Fruit fly (Drosophila melanogaster): ENCODE data around the gene CG7102.

Gene CG7102

DNA sequence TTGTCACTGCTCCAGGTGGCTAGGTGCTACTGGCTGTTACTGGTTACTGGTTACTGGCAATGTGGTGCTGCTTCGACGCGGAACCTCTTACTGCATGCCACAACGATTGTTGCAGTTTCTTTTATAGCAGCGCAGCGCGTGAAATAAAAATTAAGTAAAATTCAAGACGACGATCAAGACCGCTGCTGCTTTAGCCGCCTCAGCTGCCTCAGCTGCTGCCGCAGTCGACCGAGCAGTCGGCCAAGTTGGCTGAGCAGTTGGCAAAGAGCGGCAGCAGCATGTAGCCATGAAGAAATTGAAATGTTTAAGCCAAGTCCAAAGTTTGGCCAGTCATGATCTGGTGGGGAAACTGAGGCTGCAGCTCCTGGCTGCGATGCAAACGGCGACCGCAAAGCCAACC, 26.6 kb downstream of the CG7102 start, which contains the start of gene TwdlE:
TSS of gene TwdlE (minus strand) at position 101 of the 400 bp plus-strand sequence.
- TF ChIP-seq tai (GFP tag; optimal IDR thresholded peaks at IDR 0.05) (no peak), fru (GFP tag; optimal IDR thresholded peaks at IDR 0.05) (no peak), CG32264 (GFP tag; optimal IDR thresholded peaks at IDR 0.05) (no peak), dsf (GFP tag; optimal IDR thresholded peaks at IDR 0.05; ENCODE audit: borderline replicate concordance) (no peak), Dif (GFP tag; optimal IDR thresholded peaks at IDR 0.05; ENCODE audit: partially characterized antibody) (no peak), jim (GFP tag; optimal IDR thresholded peaks at IDR 0.05) (no peak), Vsx2 (GFP tag; optimal IDR thresholded peaks at IDR 0.05; ENCODE audit: partially characterized antibody) (no peak), Dfd (GFP tag; optimal IDR thresholded peaks at IDR 0.05) (no peak), rgr (GFP tag; optimal IDR thresholded peaks at IDR 0.05) (no peak), sage (GFP tag; optimal IDR thresholded peaks at IDR 0.05) (no peak), ey (GFP tag; optimal IDR thresholded peaks at IDR 0.05) (no peak), foxo (GFP tag; optimal IDR thresholded peaks at IDR 0.05) (no peak), lola (GFP tag; optimal IDR thresholded peaks at IDR 0.05) (no peak), Mio (GFP tag; optimal IDR thresholded peaks at IDR 0.05) (no peak), pan (optimal IDR thresholded peaks at IDR 0.05) (no peak), usp (GFP tag; optimal IDR thresholded peaks at IDR 0.05) (no peak), GATAd (GFP tag; optimal IDR thresholded peaks at IDR 0.05) (no peak), HLH106 (tag; optimal IDR thresholded peaks at IDR 0.05) (no peak), dl (GFP tag; optimal IDR thresholded peaks at IDR 0.05; ENCODE audit: insufficient read depth in 1 of 2, partially characterized antibody in 2 of 2) (no peak), woc (GFP tag; optimal IDR thresholded peaks at IDR 0.05) (no peak)

dm6 chr2L:7856380-7857127, 30.8 kb downstream of the CG7102 start, which contains the start of gene lectin-28C:
TSS of gene lectin-28C (plus strand) at chr2L:7857077.
- peak; percentile 86 for TF ChIP-seq Myc (optimal IDR thresholded peaks at IDR 0.05)
- peak in 1 of 2 experiments; percentile 0 for TF ChIP-seq foxo (GFP tag; optimal IDR thresholded peaks at IDR 0.05)
- peak; percentile 10 for TF ChIP-seq Vsx2 (GFP tag; optimal IDR thresholded peaks at IDR 0.05; ENCODE audit: partially characterized antibody)

DNA sequence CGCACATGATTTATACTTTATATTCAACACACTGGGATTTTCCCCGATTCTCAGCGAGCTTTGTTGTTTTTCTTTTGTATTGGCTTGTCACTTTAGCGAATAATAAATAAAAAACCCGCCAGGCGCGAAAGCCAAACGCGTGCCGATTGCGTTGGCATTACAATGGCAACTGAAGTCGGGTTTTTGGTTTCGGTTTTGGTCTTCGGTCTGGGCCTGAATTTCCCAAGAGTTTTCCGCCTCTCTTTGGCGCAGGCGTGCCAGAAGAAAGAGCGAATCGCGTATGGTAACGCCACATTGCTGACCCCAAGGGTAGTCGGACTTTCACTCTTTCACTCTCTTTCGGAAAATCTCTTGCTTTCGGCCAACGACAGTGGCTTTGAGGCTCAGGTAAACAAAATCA, 32.2 kb downstream of the CG7102 start, which contains the start of gene CG14535:
TSS of gene CG14535 (minus strand) at position 368 of the 400 bp plus-strand sequence.
- TF ChIP-seq Myc (optimal IDR thresholded peaks at IDR 0.05) = no peak
- TF ChIP-seq usp (GFP tag; optimal IDR thresholded peaks at IDR 0.05) = no peak
- no peak for TF ChIP-seq pan (optimal IDR thresholded peaks at IDR 0.05)
- TF ChIP-seq Mio (GFP tag; optimal IDR thresholded peaks at IDR 0.05) = no peak
- no peak for TF ChIP-seq CrebA (GFP tag; optimal IDR thresholded peaks at IDR 0.05; ENCODE audit: borderline replicate concordance)
- no peak for TF ChIP-seq HLH106 (tag; optimal IDR thresholded peaks at IDR 0.05)
- no peak for TF ChIP-seq dsf (GFP tag; optimal IDR thresholded peaks at IDR 0.05; ENCODE audit: borderline replicate concordance)
- no peak for TF ChIP-seq GATAd (GFP tag; optimal IDR thresholded peaks at IDR 0.05)
- no peak for TF ChIP-seq N (GFP tag; optimal IDR thresholded peaks at IDR 0.05)
- no peak for TF ChIP-seq CG32264 (GFP tag; optimal IDR thresholded peaks at IDR 0.05)

dm6 chr2L:7851609-7852008, 35.7 kb downstream of the CG7102 start:
- TF ChIP-seq pan (optimal IDR thresholded peaks at IDR 0.05) = no peak
- TF ChIP-seq jim (GFP tag; optimal IDR thresholded peaks at IDR 0.05) = no peak
- no peak for TF ChIP-seq dl (GFP tag; optimal IDR thresholded peaks at IDR 0.05; ENCODE audit: insufficient read depth in 1 of 2, partially characterized antibody in 2 of 2)
- no peak for TF ChIP-seq CG32264 (GFP tag; optimal IDR thresholded peaks at IDR 0.05)
- no peak for TF ChIP-seq Jra (GFP tag; optimal IDR thresholded peaks at IDR 0.05)
- TF ChIP-seq Sp1 (GFP tag; optimal IDR thresholded peaks at IDR 0.05) = no peak
- no peak for TF ChIP-seq woc (GFP tag; optimal IDR thresholded peaks at IDR 0.05)
- no peak for TF ChIP-seq N (GFP tag; optimal IDR thresholded peaks at IDR 0.05)
- TF ChIP-seq Abd-B (GFP tag; optimal IDR thresholded peaks at IDR 0.05) = no peak
- no peak for TF ChIP-seq CrebA (GFP tag; optimal IDR thresholded peaks at IDR 0.05; ENCODE audit: borderline replicate concordance)
- TF ChIP-seq Rel (GFP tag; optimal IDR thresholded peaks at IDR 0.05) = no peak
- no peak for TF ChIP-seq Rel (tag; optimal IDR thresholded peaks at IDR 0.05)
- TF ChIP-seq brk (GFP tag; optimal IDR thresholded peaks at IDR 0.05) = no peak
- TF ChIP-seq rgr (GFP tag; optimal IDR thresholded peaks at IDR 0.05) = no peak
- TF ChIP-seq Hr78 (GFP tag; optimal IDR thresholded peaks at IDR 0.05) = no peak
- TF ChIP-seq HLH106 (tag; optimal IDR thresholded peaks at IDR 0.05) = no peak
- no peak for TF ChIP-seq tai (GFP tag; optimal IDR thresholded peaks at IDR 0.05)
- no peak for TF ChIP-seq OdsH (GFP tag; optimal IDR thresholded peaks at IDR 0.05)
- TF ChIP-seq br (GFP tag; optimal IDR thresholded peaks at IDR 0.05) = no peak

Measured in whole organism, wandering third instar larva.